Worm (Caenorhabditis elegans) whole organism, late embryonic: ENCODE results near the gene F47B10.8.

Source experiments
- C08G9.2 ChIP-seq: sonication (generic microtip); optimal IDR thresholded peaks from 2 replicates; lab custom pipeline; 2016; ENCODE audit warnings: mild to moderate bottlenecking, missing genetic modification characterization, moderate library complexity, missing compliant biosample characterization
- F13H6.1 ChIP-seq: sonication (generic microtip); optimal IDR thresholded peaks from 2 replicates; lab custom pipeline; 2016; ENCODE audit warnings: missing genetic modification characterization, missing compliant biosample characterization
- K09A11.1 ChIP-seq: sonication (generic microtip); optimal IDR thresholded peaks from 2 replicates; lab custom pipeline; 2017; ENCODE audit warnings: antibody characterized with exemption, mild to moderate bottlenecking, missing genetic modification characterization, missing compliant biosample characterization; ENCODE audit not compliant: insufficient read depth
- T23F11.4 ChIP-seq: fragments of 200-800 bp; sonication (Bioruptor generic); optimal IDR thresholded peaks from 2 replicates; lab custom pipeline; 2018; ENCODE audit warnings: mild to moderate bottlenecking, missing genetic modification characterization, missing compliant biosample characterization
- Y22D7AL.16 ChIP-seq: sonication (generic microtip); optimal IDR thresholded peaks from 2 replicates; lab custom pipeline; 2016; ENCODE audit warnings: missing genetic modification characterization, missing compliant biosample characterization
- ahr-1 ChIP-seq: sonication (generic microtip); optimal IDR thresholded peaks from 2 replicates; lab custom pipeline; 2016; ENCODE audit warnings: missing genetic modification characterization, missing compliant biosample characterization
- ceh-2 ChIP-seq: sonication (generic microtip); optimal IDR thresholded peaks from 2 replicates; lab custom pipeline; 2016; ENCODE audit warnings: missing genotype, missing genetic modification characterization, missing compliant biosample characterization
- ceh-22 ChIP-seq: sonication (generic microtip); optimal IDR thresholded peaks from 2 replicates; lab custom pipeline; 2017; ENCODE audit warnings: missing biosample characterization, missing genetic modification characterization
- ceh-24 ChIP-seq: sonication (generic microtip); optimal IDR thresholded peaks from 2 replicates; lab custom pipeline; 2016; ENCODE audit warnings: mild to moderate bottlenecking, missing genetic modification characterization, missing compliant biosample characterization
- ceh-34 ChIP-seq: sonication (generic microtip); optimal IDR thresholded peaks from 2 replicates; lab custom pipeline; 2016; ENCODE audit warnings: mild to moderate bottlenecking, missing genetic modification characterization, missing compliant biosample characterization
- ceh-45 ChIP-seq: fragments of 200-800 bp; sonication (Bioruptor generic); IDR thresholded peaks from 2 replicates; pipeline ENCODE4 v1.3.6; 2022; ENCODE audit warnings: missing genetic modification reagents, missing genetic modification characterization, missing compliant biosample characterization
- ceh-48 ChIP-seq: sonication (generic microtip); optimal IDR thresholded peaks from 2 replicates; lab custom pipeline; 2016; ENCODE audit warnings: missing genetic modification characterization, inconsistent platforms, missing compliant biosample characterization
- ceh-6 ChIP-seq: fragments of 200-800 bp; sonication (Bioruptor generic); optimal IDR thresholded peaks from 2 replicates; lab custom pipeline; 2018; ENCODE audit warnings: mild to moderate bottlenecking, missing genetic modification characterization, missing compliant biosample characterization
- ceh-9 ChIP-seq: sonication (generic microtip); optimal IDR thresholded peaks from 2 replicates; lab custom pipeline; 2016; ENCODE audit warnings: mild to moderate bottlenecking, missing genetic modification characterization, inconsistent platforms, missing compliant biosample characterization
- dmd-4 ChIP-seq: sonication (generic microtip); optimal IDR thresholded peaks from 2 replicates; lab custom pipeline; 2016; ENCODE audit warnings: borderline replicate concordance, missing genetic modification characterization, missing compliant biosample characterization
- dve-1 ChIP-seq: sonication (generic microtip); optimal IDR thresholded peaks from 2 replicates; lab custom pipeline; 2017; ENCODE audit warnings: antibody characterized with exemption, mild to moderate bottlenecking, missing genetic modification characterization, missing compliant biosample characterization
- elt-4 ChIP-seq: sonication (generic microtip); optimal IDR thresholded peaks from 2 replicates; lab custom pipeline; 2016; ENCODE audit warnings: missing genetic modification characterization, missing compliant biosample characterization
- eyg-1 ChIP-seq: sonication (generic microtip); optimal IDR thresholded peaks from 2 replicates; lab custom pipeline; 2016; ENCODE audit warnings: missing genotype, missing genetic modification characterization, missing compliant biosample characterization
- fax-1 ChIP-seq: sonication (generic microtip); optimal IDR thresholded peaks from 2 replicates; lab custom pipeline; 2016; ENCODE audit warnings: missing genotype, missing genetic modification characterization, missing compliant biosample characterization
- gmeb-2 ChIP-seq: sonication (generic microtip); optimal IDR thresholded peaks from 2 replicates; lab custom pipeline; 2016; ENCODE audit warnings: missing genetic modification characterization, inconsistent platforms, missing compliant biosample characterization
- hlh-30 ChIP-seq: sonication (generic microtip); optimal IDR thresholded peaks from 2 replicates; lab custom pipeline; 2017; ENCODE audit warnings: antibody characterized with exemption, missing genetic modification characterization, missing compliant biosample characterization; ENCODE audit not compliant: insufficient read depth
- hlh-6 ChIP-seq: sonication (generic microtip); optimal IDR thresholded peaks from 2 replicates; lab custom pipeline; 2016; ENCODE audit warnings: missing genotype, missing genetic modification characterization, missing compliant biosample characterization
- nfya-1 ChIP-seq: sonication (generic microtip); optimal IDR thresholded peaks from 2 replicates; lab custom pipeline; 2017; ENCODE audit warnings: missing genetic modification characterization, mild to moderate bottlenecking, missing compliant biosample characterization, antibody characterized with exemption, moderate library complexity
- nhr-11 ChIP-seq: fragments of 150-350 bp; optimal IDR thresholded peaks from 2 replicates; lab custom pipeline; 2014; ENCODE audit warnings: missing biosample characterization, missing genetic modification characterization
- nhr-232 ChIP-seq: sonication (generic microtip); optimal IDR thresholded peaks from 2 replicates; lab custom pipeline; 2016; ENCODE audit warnings: missing genetic modification characterization, missing compliant biosample characterization
- pag-3 ChIP-seq: sonication (generic microtip); optimal IDR thresholded peaks from 2 replicates; lab custom pipeline; 2016; ENCODE audit warnings: missing compliant biosample characterization, missing genetic modification characterization, borderline replicate concordance
- pat-9 ChIP-seq: fragments of 200-800 bp; sonication (Bioruptor generic); optimal IDR thresholded peaks from 2 replicates; lab custom pipeline; 2018; ENCODE audit warnings: mild to moderate bottlenecking, missing genetic modification characterization, moderate library complexity, missing compliant biosample characterization
- pros-1 ChIP-seq: fragments of 150-350 bp; optimal IDR thresholded peaks from 2 replicates; lab custom pipeline; 2014; ENCODE audit warnings: missing biosample characterization, missing genetic modification reagents, missing genetic modification characterization
- ref-2 ChIP-seq: sonication (generic microtip); optimal IDR thresholded peaks from 2 replicates; lab custom pipeline; 2016; ENCODE audit warnings: missing genetic modification characterization, missing compliant biosample characterization
- rnt-1 ChIP-seq: sonication (generic microtip); optimal IDR thresholded peaks from 2 replicates; lab custom pipeline; 2016; ENCODE audit warnings: missing genetic modification characterization, missing compliant biosample characterization
- sox-2 ChIP-seq: fragments of 200-800 bp; sonication (Bioruptor generic); IDR thresholded peaks from 2 replicates; pipeline ENCODE4 v1.3.6; 2022; ENCODE audit warnings: missing genetic modification reagents, missing genetic modification characterization, missing compliant biosample characterization
- sox-4 ChIP-seq: sonication (generic microtip); optimal IDR thresholded peaks from 2 replicates; lab custom pipeline; 2017; ENCODE audit warnings: mild to moderate bottlenecking, missing genetic modification characterization, inconsistent platforms, missing compliant biosample characterization
- ttx-3 ChIP-seq: sonication (generic microtip); optimal IDR thresholded peaks from 2 replicates; lab custom pipeline; 2016; ENCODE audit warnings: missing genetic modification reagents, missing genetic modification characterization, missing compliant biosample characterization
- unc-3 ChIP-seq, 2 experiments: fragments of 200-800 bp in 1 of 2; sonication (Bioruptor generic) in 1 of 2; sonication (generic microtip) in 1 of 2; conservative IDR thresholded peaks in 1 of 2; optimal IDR thresholded peaks in 1 of 2; 2 replicates each; pipeline versions ENCODE4 v1.3.6 to Lab custom; 2016 to 2022; ENCODE audit warnings: missing compliant biosample characterization in 2 of 2, missing genetic modification characterization in 2 of 2, missing genetic modification reagents in 1 of 2
- unc-42 ChIP-seq: sonication (generic microtip); optimal IDR thresholded peaks from 2 replicates; lab custom pipeline; 2016; ENCODE audit warnings: missing genotype, missing genetic modification characterization, missing compliant biosample characterization
- ztf-16 ChIP-seq: sonication (generic microtip); optimal IDR thresholded peaks from 2 replicates; lab custom pipeline; 2017; ENCODE audit warnings: missing genetic modification characterization, missing compliant biosample characterization

The F47B10.8 gene

DNA sequence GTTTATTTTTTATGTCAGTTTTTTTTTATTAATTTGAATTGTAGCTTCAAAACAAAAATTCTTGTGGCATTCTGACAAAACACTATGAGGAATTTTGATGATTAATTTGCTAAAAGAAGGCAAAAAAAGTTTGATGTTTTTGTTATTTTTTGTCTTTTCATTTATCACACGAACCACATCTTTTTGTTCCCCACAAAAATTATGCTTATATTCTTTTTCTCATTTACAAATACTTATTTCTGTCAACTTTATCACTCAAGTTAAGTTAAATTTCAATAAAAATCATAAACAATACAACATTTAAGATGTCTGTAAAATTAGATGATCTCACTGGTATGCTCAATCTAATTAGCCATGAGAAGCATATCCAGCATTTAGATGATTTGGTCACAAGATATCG, 22.4 kb downstream of the F47B10.8 start, which contains the start of gene F47B10.6:
F47B10.6 (plus strand) TSS at position 301 of the 400 bp plus-strand sequence.
- no peak for TF ChIP-seq fax-1
- TF ChIP-seq Y22D7AL.16 (tag; lab: Kevin White, UChicago) = no peak
- no peak for TF ChIP-seq unc-3 (GFP tag; conservative IDR thresholded peaks at IDR 0.05; lab: Robert Waterston, UW)
- no peak for TF ChIP-seq unc-3 (tag; optimal IDR thresholded peaks at IDR 0.05; lab: Kevin White, UChicago)
- TF ChIP-seq ahr-1 = no peak
- TF ChIP-seq ztf-16 (tag; lab: Kevin White, UChicago) = no peak
- no peak for TF ChIP-seq hlh-6 (tag; lab: Kevin White, UChicago)

DNA sequence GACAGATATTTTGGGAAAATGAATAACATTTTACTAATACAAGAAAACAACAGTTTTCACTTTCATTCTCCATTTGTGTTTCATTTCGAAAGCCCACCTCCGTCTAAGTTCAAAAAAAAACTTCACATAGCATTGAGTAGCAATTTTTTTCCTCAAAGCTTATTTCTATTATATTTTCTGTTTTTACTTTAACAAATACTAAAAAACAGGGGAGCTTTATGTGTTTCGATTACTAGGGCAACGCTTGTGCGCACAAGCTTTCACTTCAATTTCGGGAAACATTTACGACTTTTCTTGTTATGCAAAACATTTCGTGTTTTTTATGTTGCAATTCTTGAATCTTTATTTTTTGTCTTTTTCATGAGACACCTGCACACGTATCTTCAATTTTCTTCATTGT, 24.7 kb downstream of the F47B10.8 start, which contains the start of gene T21E8.5:
T21E8.5 (plus strand) TSS at position 301 of the 400 bp plus-strand sequence.
- TF ChIP-seq elt-4 (tag; lab: Kevin White, UChicago) = no peak
- TF ChIP-seq K09A11.1 (tag; lab: Kevin White, UChicago) = no peak
- no peak for TF ChIP-seq pag-3 (tag; lab: Kevin White, UChicago)
- no peak for TF ChIP-seq ceh-48 (tag; lab: Kevin White, UChicago)
- TF ChIP-seq dve-1 = no peak
- no peak for TF ChIP-seq pros-1 (tag; lab: Kevin White, UChicago)
- no peak for TF ChIP-seq T23F11.4 (GFP tag; lab: Kevin White, UChicago)
- TF ChIP-seq hlh-30 (tag; lab: Kevin White, UChicago) = no peak
- TF ChIP-seq Y22D7AL.16 (tag; lab: Kevin White, UChicago) = no peak
- TF ChIP-seq unc-42 (tag; lab: Kevin White, UChicago) = no peak
- no peak for TF ChIP-seq nhr-11 (tag; lab: Kevin White, UChicago)
- TF ChIP-seq gmeb-2 (tag; lab: Kevin White, UChicago) = no peak
- TF ChIP-seq C08G9.2 (tag; lab: Kevin White, UChicago) = no peak
- no peak for TF ChIP-seq fax-1
- TF ChIP-seq nhr-232 (tag; lab: Kevin White, UChicago) = no peak

DNA sequence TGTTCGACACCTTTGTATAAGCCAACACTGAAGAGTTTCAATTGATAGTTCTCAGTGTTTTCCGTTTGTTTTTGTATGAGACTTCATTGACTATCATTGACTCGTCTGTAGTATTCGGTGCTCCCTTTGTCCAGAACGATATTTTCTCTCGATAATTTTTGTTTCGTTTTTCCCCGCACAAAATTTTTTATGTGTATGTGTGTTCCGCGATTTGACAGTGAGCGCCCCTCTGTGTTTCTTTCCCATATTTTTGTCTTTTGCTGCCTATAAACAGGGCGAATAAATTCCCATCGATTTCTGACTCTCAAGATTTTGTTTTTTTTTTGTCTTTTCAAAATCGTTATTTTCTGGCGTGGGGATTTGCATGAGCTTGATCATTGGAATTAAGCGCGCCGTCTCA, 27.4 kb downstream of the F47B10.8 start, which contains the start of gene T21E8.7:
T21E8.7 (plus strand) TSS at position 301 of the 400 bp plus-strand sequence.
- TF ChIP-seq nfya-1 (tag; lab: Kevin White, UChicago) (no peak), sox-2 (GFP tag; lab: Robert Waterston, UW) (no peak), ceh-2 (no peak), ref-2 (tag; lab: Kevin White, UChicago) (no peak), F13H6.1 (no peak), nhr-232 (tag; lab: Kevin White, UChicago) (no peak), ceh-22 (tag; lab: Kevin White, UChicago) (no peak), pag-3 (tag; lab: Kevin White, UChicago) (no peak), ttx-3 (tag; lab: Kevin White, UChicago) (no peak), ceh-6 (no peak), hlh-6 (tag; lab: Kevin White, UChicago) (no peak), ceh-9 (tag; lab: Kevin White, UChicago) (no peak), eyg-1 (tag; lab: Kevin White, UChicago) (no peak), ceh-45 (GFP tag; lab: Robert Waterston, UW) (no peak), ceh-34 (no peak), sox-4 (tag; lab: Kevin White, UChicago) (no peak), rnt-1 (tag; lab: Kevin White, UChicago) (no peak)

DNA sequence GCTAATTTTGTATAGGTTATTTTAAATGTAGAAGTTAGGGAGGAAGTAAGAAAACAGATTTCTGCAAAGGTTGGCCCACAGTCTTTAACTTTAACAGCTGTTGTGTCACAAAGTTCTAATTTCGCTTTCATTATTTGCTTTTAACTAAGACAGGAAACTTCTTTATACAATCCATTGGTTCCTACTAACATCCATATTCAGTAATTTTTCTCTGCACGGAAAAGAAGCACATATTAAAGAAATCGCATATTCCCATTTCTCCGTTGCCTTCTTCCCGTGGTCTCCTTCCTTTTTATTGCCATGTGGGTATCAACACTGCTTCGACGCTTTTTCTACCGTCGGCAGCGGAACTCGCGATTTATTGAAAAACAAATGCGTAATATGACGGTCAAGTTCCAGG, 28.6 kb downstream of the F47B10.8 start, which contains the start of gene T21E8.6:
T21E8.6 (plus strand) TSS at position 301 of the 400 bp plus-strand sequence.
- TF ChIP-seq dmd-4 (no peak), rnt-1 (tag; lab: Kevin White, UChicago) (no peak), ceh-24 (tag; lab: Kevin White, UChicago) (no peak), pat-9 (tag; lab: Kevin White, UChicago) (no peak), pag-3 (tag; lab: Kevin White, UChicago) (no peak), nfya-1 (tag; lab: Kevin White, UChicago) (no peak)
